Fruit fly (Drosophila melanogaster) whole organism, embryonic: ENCODE results near the gene Mco4.

Experiments used
- Bteb2 ChIP-seq: fragments of 200-800 bp; sonication (Bioruptor generic); optimal IDR thresholded peaks from 2 replicates; lab custom pipeline; 2016; ENCODE audit warnings: missing biosample characterization, missing genetic modification characterization
- CG12155 ChIP-seq: fragments of 200-800 bp; sonication (Bioruptor generic); optimal IDR thresholded peaks from 3 replicates; lab custom pipeline; 2016; ENCODE audit warnings: missing biosample characterization, missing genetic modification characterization
- CG13424 ChIP-seq: fragments of 200-800 bp; sonication (Bioruptor generic); optimal IDR thresholded peaks from 2 replicates; lab custom pipeline; 2019; ENCODE audit warnings: missing biosample characterization, mild to moderate bottlenecking, missing genetic modification characterization, moderate library complexity
- CG14050 ChIP-seq: fragments of 200-800 bp; sonication (Bioruptor generic); IDR thresholded peaks from 3 replicates; pipeline ENCODE4 v1.3.6; 2022; ENCODE audit warnings: missing biosample characterization, missing genetic modification characterization
- CG16863 ChIP-seq: fragments of 200-800 bp; sonication (Bioruptor generic); optimal IDR thresholded peaks from 3 replicates; lab custom pipeline; 2016; ENCODE audit warnings: missing biosample characterization, missing genetic modification characterization
- CG17361 ChIP-seq: fragments of 200-800 bp; sonication (Bioruptor generic); IDR thresholded peaks from 3 replicates; pipeline ENCODE4 v1.3.6; 2022; ENCODE audit warnings: missing biosample characterization, missing genetic modification characterization
- CG17612 ChIP-seq: fragments of 200-800 bp; sonication (Bioruptor generic); IDR thresholded peaks from 2 replicates; pipeline ENCODE4 v1.3.6; 2022; ENCODE audit warnings: missing biosample characterization, missing genetic modification characterization
- CG17802 ChIP-seq: fragments of 200-800 bp; sonication (Bioruptor generic); optimal IDR thresholded peaks from 2 replicates; lab custom pipeline; 2018; ENCODE audit warnings: missing biosample characterization, mild to moderate bottlenecking, missing genetic modification characterization, moderate library complexity
- CG18599 ChIP-seq: fragments of 200-800 bp; sonication (Bioruptor generic); optimal IDR thresholded peaks from 3 replicates; lab custom pipeline; 2017; ENCODE audit warnings: missing biosample characterization, missing genetic modification characterization, mild to moderate bottlenecking, moderate library complexity, missing genetic modification reagents
- CG2116 ChIP-seq: fragments of 200-800 bp; sonication (Bioruptor generic); optimal IDR thresholded peaks from 3 replicates; lab custom pipeline; 2018; ENCODE audit warnings: missing biosample characterization, mild to moderate bottlenecking, missing genetic modification characterization
- CG2202 ChIP-seq: fragments of 200-800 bp; sonication (Bioruptor generic); optimal IDR thresholded peaks from 2 replicates; lab custom pipeline; 2018; ENCODE audit warnings: missing biosample characterization, mild to moderate bottlenecking, missing genetic modification characterization
- CG3847 ChIP-seq: fragments of 200-800 bp; sonication (Bioruptor generic); IDR thresholded peaks from 2 replicates; pipeline ENCODE4 v1.3.6; 2022; ENCODE audit warnings: missing biosample characterization, missing genetic modification characterization
- CG43689 ChIP-seq: fragments of 200-800 bp; sonication (Bioruptor generic); IDR thresholded peaks from 2 replicates; pipeline ENCODE4 v1.3.6; 2022; ENCODE audit warnings: missing biosample characterization, missing genetic modification characterization
- CG4707 ChIP-seq: fragments of 200-800 bp; sonication (Bioruptor generic); optimal IDR thresholded peaks from 2 replicates; lab custom pipeline; 2018; ENCODE audit warnings: missing biosample characterization, mild to moderate bottlenecking, missing genetic modification characterization, moderate library complexity
- CG5180 ChIP-seq: fragments of 200-800 bp; sonication (Bioruptor generic); optimal IDR thresholded peaks from 3 replicates; lab custom pipeline; 2017; ENCODE audit warnings: missing biosample characterization, missing genetic modification characterization, mild to moderate bottlenecking, moderate library complexity, missing genetic modification reagents
- CG6683 ChIP-seq: fragments of 200-800 bp; sonication (Bioruptor generic); optimal IDR thresholded peaks from 2 replicates; lab custom pipeline; 2017; ENCODE audit warnings: missing biosample characterization, mild to moderate bottlenecking, missing genetic modification characterization, missing genetic modification reagents
- CG6854 ChIP-seq: fragments of 200-800 bp; sonication (Bioruptor generic); optimal IDR thresholded peaks from 3 replicates; lab custom pipeline; 2017; ENCODE audit warnings: missing biosample characterization, mild to moderate bottlenecking, missing genetic modification characterization
- CG7745 ChIP-seq: fragments of 200-800 bp; sonication (Bioruptor generic); optimal IDR thresholded peaks from 2 replicates; lab custom pipeline; 2018; ENCODE audit warnings: missing biosample characterization, mild to moderate bottlenecking, missing genetic modification characterization, moderate library complexity
- CG9727 ChIP-seq: fragments of 200-800 bp; sonication (Bioruptor generic); optimal IDR thresholded peaks from 3 replicates; lab custom pipeline; 2017; ENCODE audit warnings: missing biosample characterization, mild to moderate bottlenecking, missing genetic modification characterization
- D19B ChIP-seq: fragments of 200-800 bp; sonication (Bioruptor generic); optimal IDR thresholded peaks from 2 replicates; lab custom pipeline; 2017; ENCODE audit warnings: missing biosample characterization, mild to moderate bottlenecking, missing genetic modification characterization
- Dek ChIP-seq: fragments of 200-800 bp; sonication (Bioruptor generic); optimal IDR thresholded peaks from 3 replicates; lab custom pipeline; 2019; ENCODE audit warnings: missing biosample characterization, mild to moderate bottlenecking, missing genetic modification characterization, moderate library complexity
- Doc2 ChIP-seq: fragments of 200-800 bp; sonication (Bioruptor generic); IDR thresholded peaks from 2 replicates; pipeline ENCODE4 v1.3.6; 2022; ENCODE audit warnings: missing biosample characterization, missing genetic modification characterization
- Drgx ChIP-seq: fragments of 200-800 bp; sonication (Bioruptor generic); IDR thresholded peaks from 2 replicates; pipeline ENCODE4 v1.3.6; 2022; ENCODE audit warnings: missing biosample characterization, missing genetic modification characterization
- E2f2 ChIP-seq: fragments of 200-800 bp; sonication (Bioruptor generic); IDR thresholded peaks from 2 replicates; pipeline ENCODE4 v1.3.6; 2022; ENCODE audit warnings: missing biosample characterization, missing genetic modification characterization
- Ets65A ChIP-seq: fragments of 200-800 bp; sonication (Bioruptor generic); peaks from one replicate; lab custom pipeline; 2016; ENCODE audit warnings: missing biosample characterization, missing genetic modification characterization
- Hr51 ChIP-seq, 2 experiments: fragments of 200-800 bp; sonication (Bioruptor generic); optimal IDR thresholded peaks; 2 replicates in 1 of 2; 3 replicates in 1 of 2; lab custom pipeline; 2016 to 2018; ENCODE audit warnings: missing biosample characterization in 2 of 2, missing genetic modification characterization in 2 of 2, mild to moderate bottlenecking in 1 of 2, moderate library complexity in 1 of 2
- MTF-1 ChIP-seq: fragments of 200-800 bp; sonication (Bioruptor generic); optimal IDR thresholded peaks from 2 replicates; lab custom pipeline; 2018; ENCODE audit warnings: missing biosample characterization, mild to moderate bottlenecking, missing genetic modification characterization, borderline replicate concordance
- NC2β ChIP-seq: fragments of 200-800 bp; sonication (Bioruptor generic); optimal IDR thresholded peaks from 2 replicates; lab custom pipeline; 2016; ENCODE audit warnings: missing biosample characterization, missing genetic modification characterization
- Pdp1 ChIP-seq, 2 experiments: fragments of 200-800 bp; sonication (Bioruptor generic); optimal IDR thresholded peaks; 3 replicates each; lab custom pipeline; 2016; ENCODE audit warnings: missing biosample characterization in 2 of 2, missing genetic modification characterization in 2 of 2, mild to moderate bottlenecking in 1 of 2, moderate library complexity in 1 of 2
- Rx ChIP-seq: fragments of 200-800 bp; sonication (Bioruptor generic); IDR thresholded peaks from 2 replicates; pipeline ENCODE4 v1.3.6; 2022; ENCODE audit warnings: missing biosample characterization, missing genetic modification characterization
- Sry-δ ChIP-seq: fragments of 200-800 bp; sonication (Bioruptor generic); optimal IDR thresholded peaks from 2 replicates; lab custom pipeline; 2016; ENCODE audit warnings: missing biosample characterization, missing genetic modification characterization
- bcd ChIP-seq: fragments of 200-800 bp; sonication (Bioruptor generic); optimal IDR thresholded peaks from 2 replicates; lab custom pipeline; 2017; ENCODE audit warnings: missing biosample characterization, mild to moderate bottlenecking, missing genetic modification characterization
- bsh ChIP-seq, 2 experiments: fragments of 200-800 bp; sonication (Bioruptor generic); optimal IDR thresholded peaks; 2 replicates each; lab custom pipeline; 2017 to 2018; ENCODE audit warnings: mild to moderate bottlenecking in 2 of 2, missing biosample characterization in 2 of 2, missing genetic modification characterization in 2 of 2, moderate library complexity in 1 of 2
- dmrt11E ChIP-seq: fragments of 200-800 bp; sonication (Bioruptor generic); optimal IDR thresholded peaks from 3 replicates; lab custom pipeline; 2018; ENCODE audit warnings: missing biosample characterization, mild to moderate bottlenecking, missing genetic modification characterization, moderate library complexity
- emc ChIP-seq: fragments of 200-800 bp; sonication (Bioruptor generic); optimal IDR thresholded peaks from 2 replicates; lab custom pipeline; 2016; ENCODE audit warnings: missing biosample characterization, missing genetic modification characterization
- gce ChIP-seq: fragments of 200-800 bp; sonication (Bioruptor generic); IDR thresholded peaks from 3 replicates; pipeline ENCODE4 v1.3.6; 2022; ENCODE audit warnings: missing biosample characterization, missing genetic modification characterization
- h ChIP-seq: fragments of >200 bp; optimal IDR thresholded peaks from 2 replicates; lab custom pipeline; 2017
- klu ChIP-seq: fragments of 200-800 bp; sonication (Bioruptor generic); IDR thresholded peaks from 2 replicates; pipeline ENCODE4 v1.3.6; 2022; ENCODE audit warnings: missing biosample characterization, missing genetic modification characterization
- kni ChIP-seq: fragments of 200-800 bp; sonication (Bioruptor generic); optimal IDR thresholded peaks from 3 replicates; lab custom pipeline; 2017; ENCODE audit warnings: mild to moderate bottlenecking, missing biosample characterization, missing genetic modification reagents, missing genetic modification characterization
- nerfin-1 ChIP-seq: fragments of 200-800 bp; sonication (Bioruptor generic); optimal IDR thresholded peaks from 3 replicates; lab custom pipeline; 2019; ENCODE audit warnings: missing biosample characterization, mild to moderate bottlenecking, missing genetic modification characterization, moderate library complexity
- nerfin-2 ChIP-seq: fragments of 200-800 bp; sonication (Bioruptor generic); IDR thresholded peaks from 2 replicates; pipeline ENCODE4 v1.3.6; 2022; ENCODE audit warnings: missing biosample characterization, missing genetic modification characterization; ENCODE audit not compliant: partially characterized antibody
- nom ChIP-seq: fragments of 200-800 bp; sonication (Bioruptor generic); optimal IDR thresholded peaks from 2 replicates; lab custom pipeline; 2017; ENCODE audit warnings: missing biosample characterization, missing genetic modification characterization, mild to moderate bottlenecking, moderate library complexity, missing genetic modification reagents
- pan ChIP-seq, 4 experiments: fragments of >200 bp in 3 of 4; fragments of 200-800 bp in 1 of 4; sonication (Bioruptor generic) in 1 of 4; optimal IDR thresholded peaks in 3 of 4; IDR thresholded peaks in 1 of 4; 2 replicates each; pipeline versions ENCODE4 v1.3.6 to Lab custom; 2017 to 2022; ENCODE audit warnings: missing biosample characterization in 2 of 4, missing genetic modification characterization in 2 of 4, mixed read lengths in 1 of 4
- ranshi ChIP-seq: fragments of 200-800 bp; sonication (Bioruptor generic); IDR thresholded peaks from 2 replicates; pipeline ENCODE4 v1.3.6; 2022; ENCODE audit warnings: missing biosample characterization, missing genetic modification characterization
- repo ChIP-seq: fragments of 200-800 bp; sonication (Bioruptor generic); optimal IDR thresholded peaks from 2 replicates; lab custom pipeline; 2016; ENCODE audit warnings: missing biosample characterization, missing genetic modification characterization
- sens ChIP-seq: fragments of 200-800 bp; sonication (Bioruptor generic); peaks from one replicate; lab custom pipeline; 2016; ENCODE audit warnings: missing biosample characterization, missing genetic modification characterization
- ssp ChIP-seq: fragments of 200-800 bp; sonication (Bioruptor generic); IDR thresholded peaks from 2 replicates; pipeline ENCODE4 v1.3.6; 2022; ENCODE audit warnings: missing biosample characterization, missing genetic modification characterization
- sug ChIP-seq: fragments of 200-800 bp; optimal IDR thresholded peaks from 2 replicates; lab custom pipeline; 2019; ENCODE audit warnings: missing biosample characterization, mild to moderate bottlenecking, missing genetic modification characterization, moderate library complexity

The Mco4 gene

dm6 chrX:17856458-17857277 lies 739 bp upstream of the Mco4 start, which contains the start of gene Srx (continued):
- TF ChIP-seq kni (GFP tag; lab: Kevin White, UChicago) (no peak), CG43689 (GFP tag; lab: Robert Waterston, UW) (no peak), Dek (tag; lab: Kevin White, UChicago) (peak; percentile 8), gce (GFP tag; lab: Robert Waterston, UW) (no peak), CG7745 (tag; lab: Kevin White, UChicago) (no peak), CG2202 (no peak), D19B (GFP tag; lab: Kevin White, UChicago) (no peak), CG6854 (GFP tag; lab: Kevin White, UChicago) (no peak), Rx (no peak), Ets65A (GFP tag; lab: Kevin White, UChicago) (peak; percentile 68), CG13424 (tag; lab: Kevin White, UChicago) (peak; percentile 44), CG17612 (GFP tag; lab: Robert Waterston, UW) (no peak), CG6683 (no peak), CG5180 (GFP tag; lab: Kevin White, UChicago) (no peak), CG17361 (GFP tag; lab: Robert Waterston, UW) (no peak; the same call in 2 of the 3 replicates), emc (GFP tag; lab: Kevin White, UChicago) (no peak), CG17802 (tag; lab: Kevin White, UChicago) (no peak), Bteb2 (GFP tag; lab: Kevin White, UChicago) (no peak), bsh (GFP tag; optimal IDR thresholded peaks at IDR 0.05; lab: Kevin White, UChicago) (peak in 1 of 2 experiments; percentile 13), NC2β (GFP tag; lab: Kevin White, UChicago) (no peak), Pdp1 (GFP tag; optimal IDR thresholded peaks at IDR 0.05; lab: Kevin White, UChicago) (peak; percentile 26 to 72), ranshi (GFP tag; lab: Robert Waterston, UW) (no peak), pan (optimal IDR thresholded peaks at IDR 0.05; lab: Kevin White, UChicago) (no peak), pan (GFP tag; optimal IDR thresholded peaks at IDR 0.05 in 1 of 2, IDR thresholded peaks at IDR 0.05 in 1 of 2) (no peak), h (lab: Kevin White, UChicago) (no peak), sug (peak; percentile 94), dmrt11E (tag; lab: Kevin White, UChicago) (no peak), E2f2 (GFP tag; lab: Robert Waterston, UW) (peak; percentile 89), Doc2 (GFP tag; lab: Robert Waterston, UW) (no peak), bcd (peak; percentile 2), repo (GFP tag; lab: Kevin White, UChicago) (no peak), CG3847 (GFP tag; lab: Robert Waterston, UW) (no peak), klu (no peak), Hr51 (GFP tag; optimal IDR thresholded peaks at IDR 0.05; lab: Kevin White, UChicago) (peak in 1 of 2 experiments; percentile 25), CG4707 (GFP tag; lab: Kevin White, UChicago) (no peak), MTF-1 (GFP tag; lab: Kevin White, UChicago) (no peak), Drgx (GFP tag; lab: Robert Waterston, UW) (peak; percentile 39; the same call in 1 of the 2 replicates), nom (GFP tag; lab: Kevin White, UChicago) (peak; percentile 37), ssp (no peak), nerfin-1 (tag; lab: Kevin White, UChicago) (no peak), CG2116 (GFP tag; lab: Kevin White, UChicago) (peak; percentile 53), CG12155 (GFP tag; lab: Kevin White, UChicago) (no peak), sens (GFP tag; lab: Kevin White, UChicago) (peak; percentile 72), CG16863 (GFP tag; lab: Kevin White, UChicago) (no peak), CG18599 (peak; percentile 60), CG9727 (no peak), nerfin-2 (no peak), CG14050 (GFP tag; lab: Robert Waterston, UW) (no peak), Sry-δ (GFP tag; lab: Kevin White, UChicago) (peak; percentile 21)
